Fruit fly (Drosophila melanogaster): Measurements from ENCODE around the gene CG5321.

Gene CG5321

DNA sequence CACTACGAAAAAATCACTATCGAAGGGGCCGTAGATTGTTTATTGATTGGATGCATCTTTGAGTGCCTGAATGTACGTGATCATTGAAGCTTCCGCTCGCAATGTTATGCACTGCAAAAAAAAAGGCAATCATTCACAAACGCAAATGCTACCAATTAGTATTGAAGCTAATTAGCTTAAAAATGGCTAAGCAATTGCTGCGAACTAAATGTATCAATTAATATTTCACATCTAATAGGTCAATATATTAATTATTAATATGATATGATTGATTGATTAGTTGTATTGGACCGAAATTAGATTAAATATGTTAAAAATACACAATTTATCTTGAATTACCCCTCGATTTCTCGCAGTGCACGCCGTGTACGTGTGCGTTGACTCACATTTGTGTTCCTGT lies 10.1 kb upstream of the CG5321 start (continued):
- TF ChIP-seq D (optimal IDR thresholded peaks at IDR 0.05), result no peak
- peak; percentile 34 for TF ChIP-seq D (GFP tag; optimal IDR thresholded peaks at IDR 0.05)
- peak; percentile 66 for TF ChIP-seq nmo (GFP tag; optimal IDR thresholded peaks at IDR 0.05)
- no peak for TF ChIP-seq tgo (GFP tag; IDR thresholded peaks at IDR 0.05)
- TF ChIP-seq Ssrp (tag; optimal IDR thresholded peaks at IDR 0.05), result peak; percentile 35
- TF ChIP-seq CG8388 (GFP tag; optimal IDR thresholded peaks at IDR 0.05), result peak; percentile 25
- no peak for TF ChIP-seq hkb (optimal IDR thresholded peaks at IDR 0.05)
- no peak for TF ChIP-seq hkb (GFP tag; IDR thresholded peaks at IDR 0.05)
- TF ChIP-seq bcd (GFP tag; optimal IDR thresholded peaks at IDR 0.05), result peak; percentile 28
- peak; percentile 33 for TF ChIP-seq CG9727 (GFP tag; optimal IDR thresholded peaks at IDR 0.05)
- TF ChIP-seq pho (GFP tag; optimal IDR thresholded peaks at IDR 0.05), result no peak
- TF ChIP-seq Sox102F (GFP tag; optimal IDR thresholded peaks at IDR 0.05), result peak; percentile 51
- no peak for TF ChIP-seq so (GFP tag; IDR thresholded peaks at IDR 0.05)
- TF ChIP-seq Xrp1 (GFP tag; IDR thresholded peaks at IDR 0.05), result peak; percentile 15; the same call in 1 of the 2 replicates
- peak; percentile 33 for TF ChIP-seq dmrt11E (tag; optimal IDR thresholded peaks at IDR 0.05)
- peak; percentile 12 for TF ChIP-seq org-1 (GFP tag; optimal IDR thresholded peaks at IDR 0.05)
- TF ChIP-seq CG11504 (tag; optimal IDR thresholded peaks at IDR 0.05), result peak; percentile 63
- TF ChIP-seq dpn (GFP tag; optimal IDR thresholded peaks at IDR 0.05), result peak in 1 of 2 experiments; percentile 20
- peak; percentile 76 for TF ChIP-seq sens (GFP tag)
- TF ChIP-seq CG12391 (tag; optimal IDR thresholded peaks at IDR 0.05), result peak; percentile 37
- TF ChIP-seq ATbp (GFP tag; optimal IDR thresholded peaks at IDR 0.05), result no peak
- peak; percentile 54 for TF ChIP-seq CG2712 (tag; optimal IDR thresholded peaks at IDR 0.05)
- peak; percentile 46 for TF ChIP-seq Oli (tag; optimal IDR thresholded peaks at IDR 0.05)
- TF ChIP-seq Hmr (GFP tag; optimal IDR thresholded peaks at IDR 0.05), result peak; percentile 14
- peak; percentile 11 for TF ChIP-seq CG17385 (GFP tag; optimal IDR thresholded peaks at IDR 0.05)
- peak; percentile 7 for TF ChIP-seq CG3281 (GFP tag; optimal IDR thresholded peaks at IDR 0.05)
- TF ChIP-seq CoRest (tag; optimal IDR thresholded peaks at IDR 0.05), result peak; percentile 47

DNA sequence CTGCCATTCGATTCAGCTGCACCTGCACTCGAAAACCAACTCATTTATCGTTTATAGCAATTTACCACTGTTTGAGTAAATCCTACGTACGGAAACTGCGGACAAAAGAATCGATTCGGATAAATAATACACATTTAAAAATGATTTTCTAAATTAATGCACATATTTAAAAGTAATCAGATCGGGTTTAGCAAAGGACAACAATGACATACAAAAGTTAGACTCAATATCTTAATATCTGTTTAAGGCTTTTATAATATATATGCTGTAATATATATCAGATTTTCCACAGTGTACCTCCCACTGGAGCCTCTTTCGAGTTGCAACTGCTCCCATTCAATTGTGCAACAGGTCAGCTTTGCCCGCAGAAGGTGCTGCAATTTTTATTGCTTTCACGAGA lies 1.2 kb upstream of the CG5321 start:
- TF ChIP-seq nerfin-2 (GFP tag; IDR thresholded peaks at IDR 0.05; ENCODE audit: partially characterized antibody), result no peak
- no peak for TF ChIP-seq Stat92E (GFP tag; optimal IDR thresholded peaks at IDR 0.05)
- no peak for TF ChIP-seq dati (GFP tag; IDR thresholded peaks at IDR 0.05)
- no peak for TF ChIP-seq sens-2 (GFP tag; IDR thresholded peaks at IDR 0.05)
- no peak for TF ChIP-seq Hmx (GFP tag; optimal IDR thresholded peaks at IDR 0.05)
- no peak for TF ChIP-seq Hand (GFP tag; optimal IDR thresholded peaks at IDR 0.05)
- TF ChIP-seq D (optimal IDR thresholded peaks at IDR 0.05), result no peak
- TF ChIP-seq D (GFP tag; optimal IDR thresholded peaks at IDR 0.05), result no peak
- no peak for TF ChIP-seq Sry-δ (GFP tag; optimal IDR thresholded peaks at IDR 0.05)
- no peak for TF ChIP-seq CG10565 (GFP tag; optimal IDR thresholded peaks at IDR 0.05)
- TF ChIP-seq CG11695 (GFP tag; IDR thresholded peaks at IDR 0.05), result no peak
- no peak for TF ChIP-seq CG43689 (GFP tag; IDR thresholded peaks at IDR 0.05)
- no peak for TF ChIP-seq Meics (GFP tag; optimal IDR thresholded peaks at IDR 0.05)
- no peak for TF ChIP-seq zen2 (GFP tag; IDR thresholded peaks at IDR 0.05; ENCODE audit: partially characterized antibody)
- no peak for TF ChIP-seq hth (optimal IDR thresholded peaks at IDR 0.05)
- no peak for TF ChIP-seq CG1602 (GFP tag; optimal IDR thresholded peaks at IDR 0.05)
- TF ChIP-seq emc (GFP tag; optimal IDR thresholded peaks at IDR 0.05), result no peak
- no peak for TF ChIP-seq CG10147 (GFP tag; optimal IDR thresholded peaks at IDR 0.05)

Data from whole organism, embryonic.